Fruit fly (Drosophila melanogaster): ENCODE data around the gene nol.
A peak's percentile ranks its signal among the peaks of the same experiment; 100 is the strongest.

The nol gene

DNA sequence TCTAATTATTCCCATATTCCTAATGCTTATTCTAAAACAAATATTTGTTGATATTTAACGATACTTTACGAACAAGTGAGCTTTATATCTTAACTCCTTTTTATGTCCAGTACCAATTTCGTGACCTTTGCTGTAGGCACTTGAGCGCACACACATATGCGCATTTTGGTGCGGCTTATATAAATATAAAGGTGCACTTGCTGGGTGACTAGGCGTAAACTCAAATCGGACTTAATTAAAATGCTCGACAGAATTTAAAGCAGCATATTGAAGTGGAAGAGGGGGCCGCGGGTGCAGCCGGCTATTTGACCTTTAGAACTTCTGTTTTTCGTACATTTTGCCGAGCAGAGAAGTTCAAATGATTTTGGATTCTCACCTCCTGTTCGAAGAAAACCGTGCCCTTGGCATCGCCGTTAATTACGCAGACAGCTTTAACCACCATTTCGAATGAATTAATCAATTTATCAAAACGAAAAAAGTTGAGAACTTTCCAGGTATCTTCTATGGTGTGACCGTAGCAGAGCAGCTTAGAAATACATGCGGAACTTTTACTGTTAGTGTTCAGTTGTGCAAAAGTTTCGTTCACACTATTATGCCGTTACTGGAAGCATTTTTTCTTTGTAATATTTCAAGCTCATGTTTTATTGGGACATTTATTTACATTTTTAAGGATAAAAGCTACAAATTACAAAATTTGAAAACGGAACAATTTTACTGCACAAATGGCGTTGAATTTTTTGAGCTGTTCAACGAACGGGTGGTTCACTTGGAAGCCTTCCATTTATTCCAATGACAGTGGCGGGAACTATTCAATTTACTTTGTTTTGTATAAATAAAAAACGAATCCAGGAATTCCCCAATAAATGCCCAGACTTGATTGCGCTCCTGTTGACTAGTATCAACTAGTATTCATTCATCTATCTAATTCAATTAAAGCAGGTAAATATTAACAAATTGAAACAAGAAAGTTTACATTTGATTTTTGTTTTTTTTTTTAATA is 17.1 kb upstream of the nol start, which contains the start of gene Sod1:
Gene Sod1, minus strand, starts transcription at position 543 of the 1,000 bp plus-strand sequence.
- TF ChIP-seq CG31627 (GFP tag; optimal IDR thresholded peaks at IDR 0.05) (peak; percentile 3), CG10669 (GFP tag; optimal IDR thresholded peaks at IDR 0.05) (peak; percentile 68), CG8319 (GFP tag; optimal IDR thresholded peaks at IDR 0.05) (no peak), CG6163 (GFP tag; IDR thresholded peaks at IDR 0.05) (no peak), OdsH (GFP tag; optimal IDR thresholded peaks at IDR 0.05) (no peak), esn (GFP tag; optimal IDR thresholded peaks at IDR 0.05) (peak; percentile 2), CG6808 (GFP tag; optimal IDR thresholded peaks at IDR 0.05) (peak; percentile 88), CG6854 (GFP tag; optimal IDR thresholded peaks at IDR 0.05) (peak; percentile 91), dsx (GFP tag; optimal IDR thresholded peaks at IDR 0.05; ENCODE audit: poor library complexity, severe bottlenecking) (peak; percentile 58), CG8119 (GFP tag; IDR thresholded peaks at IDR 0.05) (no peak; the same call in 2 of the 3 replicates), Blimp-1 (GFP tag; optimal IDR thresholded peaks at IDR 0.05) (peak; percentile 40), CG3919 (GFP tag; optimal IDR thresholded peaks at IDR 0.05) (no peak), svp (GFP tag) (peak; percentile 99), achi (GFP tag; optimal IDR thresholded peaks at IDR 0.05) (peak; percentile 25), Gug (GFP tag; IDR thresholded peaks at IDR 0.05) (no peak; the same call in 1 of the 2 replicates), fkh (GFP tag; optimal IDR thresholded peaks at IDR 0.05) (peak; percentile 19), Eip93F (GFP tag; optimal IDR thresholded peaks at IDR 0.05) (peak; percentile 5), Ets96B (tag; optimal IDR thresholded peaks at IDR 0.05) (peak; percentile 26), CG4318 (GFP tag; optimal IDR thresholded peaks at IDR 0.05) (no peak), CG9139 (GFP tag; optimal IDR thresholded peaks at IDR 0.05) (peak; percentile 88), fd59A (GFP tag; optimal IDR thresholded peaks at IDR 0.05) (no peak), CG10631 (GFP tag; optimal IDR thresholded peaks at IDR 0.05) (no peak), CG11762 (GFP tag; optimal IDR thresholded peaks at IDR 0.05; ENCODE audit: insufficient read depth) (peak; percentile 34), Lpt (GFP tag; optimal IDR thresholded peaks at IDR 0.05) (peak; percentile 19), CG1621 (tag; optimal IDR thresholded peaks at IDR 0.05) (peak; percentile 61), CG16779 (tag; optimal IDR thresholded peaks at IDR 0.05) (peak; percentile 60), spab (GFP tag; optimal IDR thresholded peaks at IDR 0.05) (peak; percentile 66), salr (GFP tag; optimal IDR thresholded peaks at IDR 0.05) (peak in 1 of 2 experiments; percentile 47), net (GFP tag; optimal IDR thresholded peaks at IDR 0.05) (no peak), vri (GFP tag; optimal IDR thresholded peaks at IDR 0.05) (no peak), ss (GFP tag; optimal IDR thresholded peaks at IDR 0.05) (peak; percentile 92 to 93), Hr4 (GFP tag; optimal IDR thresholded peaks at IDR 0.05) (peak; percentile 59), Sox14 (GFP tag; optimal IDR thresholded peaks at IDR 0.05) (peak; percentile 58), Eip78C (GFP tag) (peak; percentile 79), Hr38 (GFP tag; optimal IDR thresholded peaks at IDR 0.05) (no peak), CG15336 (GFP tag; IDR thresholded peaks at IDR 0.05) (peak; percentile 48; the same call in 1 of the 2 replicates), CG11294 (GFP tag; IDR thresholded peaks at IDR 0.05) (no peak)

DNA sequence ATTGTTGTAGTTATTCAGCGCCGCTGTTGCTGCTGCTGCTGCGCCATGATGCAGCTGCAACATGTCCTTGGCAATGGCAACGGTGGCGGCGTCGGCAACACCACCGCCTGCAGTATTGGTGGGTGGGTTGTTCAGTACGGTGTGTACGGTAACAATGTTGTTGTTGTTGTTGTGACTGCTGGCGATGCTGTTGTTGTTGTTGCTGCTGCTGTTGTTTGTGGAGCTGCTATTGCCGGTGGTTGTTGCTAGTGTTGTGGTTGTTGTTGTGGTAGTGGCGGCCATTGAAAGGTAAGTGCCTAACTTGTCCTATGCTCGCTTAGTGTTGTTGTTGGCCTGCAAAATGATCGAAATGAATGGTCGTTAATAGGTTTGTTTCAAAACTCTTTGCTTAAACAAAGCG is 12.9 kb upstream of the nol start:
- TF ChIP-seq CG3032 (tag; optimal IDR thresholded peaks at IDR 0.05) (no peak), CG8632 (GFP tag; optimal IDR thresholded peaks at IDR 0.05) (no peak), net (GFP tag; optimal IDR thresholded peaks at IDR 0.05) (no peak), CG11902 (GFP tag; optimal IDR thresholded peaks at IDR 0.05) (no peak), Eip78C (GFP tag) (no peak), CG9139 (GFP tag; optimal IDR thresholded peaks at IDR 0.05) (no peak), CG11294 (GFP tag; IDR thresholded peaks at IDR 0.05) (no peak), dsx (GFP tag; optimal IDR thresholded peaks at IDR 0.05; ENCODE audit: poor library complexity, severe bottlenecking) (no peak), CG6792 (GFP tag; optimal IDR thresholded peaks at IDR 0.05) (no peak), acj6 (GFP tag; optimal IDR thresholded peaks at IDR 0.05) (no peak), fd59A (GFP tag; optimal IDR thresholded peaks at IDR 0.05) (no peak), spab (GFP tag; optimal IDR thresholded peaks at IDR 0.05) (no peak), OdsH (GFP tag; optimal IDR thresholded peaks at IDR 0.05) (no peak), achi (GFP tag; optimal IDR thresholded peaks at IDR 0.05) (no peak), CG32006 (GFP tag; optimal IDR thresholded peaks at IDR 0.05) (no peak), svp (GFP tag) (no peak), Eip75B (GFP tag; optimal IDR thresholded peaks at IDR 0.05) (no peak)

Data from whole organism, prepupa.